Fruit fly (Drosophila melanogaster) whole organism, embryonic: ENCODE measurements around the gene Pvf3.

ENCODE experiments used
- Awh ChIP-seq: fragments of 200-800 bp; sonication (Bioruptor generic); IDR thresholded peaks from 2 replicates; pipeline ENCODE4, ENCODE4 v1.3.6; 2022; ENCODE audit warnings: missing biosample characterization, missing genetic modification characterization
- C15 ChIP-seq: fragments of 200-800 bp; sonication (Bioruptor generic); IDR thresholded peaks from 3 replicates; pipeline ENCODE4 v1.3.6; 2022; ENCODE audit warnings: missing biosample characterization, missing genetic modification characterization
- CG10147 ChIP-seq: fragments of 200-800 bp; sonication (Bioruptor generic); optimal IDR thresholded peaks from 2 replicates; lab custom pipeline; 2019; ENCODE audit warnings: missing biosample characterization, mild to moderate bottlenecking, missing genetic modification characterization, moderate library complexity
- CG10267 ChIP-seq: fragments of 200-800 bp; sonication (Bioruptor generic); optimal IDR thresholded peaks from 2 replicates; lab custom pipeline; 2018; ENCODE audit warnings: missing biosample characterization, mild to moderate bottlenecking, missing genetic modification characterization, moderate library complexity
- CG10274 ChIP-seq: fragments of 200-800 bp; sonication (Bioruptor generic); optimal IDR thresholded peaks from 3 replicates; lab custom pipeline; 2017; ENCODE audit warnings: missing biosample characterization, mild to moderate bottlenecking, missing genetic modification characterization
- CG10462 ChIP-seq: fragments of 200-800 bp; sonication (Bioruptor generic); optimal IDR thresholded peaks from 2 replicates; lab custom pipeline; 2016; ENCODE audit warnings: missing biosample characterization, missing genetic modification characterization
- CG11398 ChIP-seq: fragments of 200-800 bp; sonication (Bioruptor generic); optimal IDR thresholded peaks from 2 replicates; lab custom pipeline; 2016; ENCODE audit warnings: missing biosample characterization, missing genetic modification characterization
- CG12236 ChIP-seq: fragments of 200-800 bp; sonication (Bioruptor generic); optimal IDR thresholded peaks from 2 replicates; lab custom pipeline; 2016; ENCODE audit warnings: missing biosample characterization, missing genetic modification characterization
- CG1233 ChIP-seq: fragments of 200-800 bp; sonication (Bioruptor generic); optimal IDR thresholded peaks from 4 replicates; lab custom pipeline; 2018; ENCODE audit warnings: missing biosample characterization, mild to moderate bottlenecking, missing genetic modification characterization
- CG12769 ChIP-seq: fragments of 200-800 bp; sonication (Bioruptor generic); optimal IDR thresholded peaks from 2 replicates; lab custom pipeline; 2019; ENCODE audit warnings: missing biosample characterization, mild to moderate bottlenecking, missing genetic modification characterization, moderate library complexity
- CG14441 ChIP-seq: fragments of 200-800 bp; sonication (Bioruptor generic); IDR thresholded peaks from 2 replicates; pipeline ENCODE4 v1.3.6; 2022; ENCODE audit warnings: missing biosample characterization, missing genetic modification characterization
- CG15269 ChIP-seq: fragments of 200-800 bp; sonication (Bioruptor generic); optimal IDR thresholded peaks from 2 replicates; lab custom pipeline; 2018; ENCODE audit warnings: missing biosample characterization, mild to moderate bottlenecking, missing genetic modification characterization, moderate library complexity
- CG1529 ChIP-seq: fragments of 200-800 bp; sonication (Bioruptor generic); optimal IDR thresholded peaks from 3 replicates; lab custom pipeline; 2018; ENCODE audit warnings: missing biosample characterization, missing genetic modification characterization
- CG15696 ChIP-seq: fragments of 200-800 bp; sonication (Bioruptor generic); optimal IDR thresholded peaks from 2 replicates; lab custom pipeline; 2019; ENCODE audit warnings: missing biosample characterization, mild to moderate bottlenecking, missing genetic modification characterization, moderate library complexity
- CG16863 ChIP-seq: fragments of 200-800 bp; sonication (Bioruptor generic); optimal IDR thresholded peaks from 3 replicates; lab custom pipeline; 2016; ENCODE audit warnings: missing biosample characterization, missing genetic modification characterization
- CG17186 ChIP-seq: fragments of 200-800 bp; sonication (Bioruptor generic); optimal IDR thresholded peaks from 3 replicates; lab custom pipeline; 2017; ENCODE audit warnings: missing biosample characterization, missing genetic modification reagents, missing genetic modification characterization
- CG31388 ChIP-seq: fragments of 200-800 bp; sonication (Bioruptor generic); optimal IDR thresholded peaks from 2 replicates; lab custom pipeline; 2016; ENCODE audit warnings: missing biosample characterization, missing genetic modification characterization
- CG34422 ChIP-seq: fragments of 200-800 bp; sonication (Bioruptor generic); IDR thresholded peaks from 3 replicates; pipeline ENCODE4 v1.3.6; 2022; ENCODE audit warnings: missing biosample characterization, missing genetic modification characterization
- CG4282 ChIP-seq: fragments of 200-800 bp; sonication (Bioruptor generic); optimal IDR thresholded peaks from 2 replicates; lab custom pipeline; 2016; ENCODE audit warnings: missing biosample characterization, missing genetic modification characterization
- CG6791 ChIP-seq: fragments of 200-800 bp; sonication (Bioruptor generic); IDR thresholded peaks from 3 replicates; pipeline ENCODE4 v1.3.6; 2022; ENCODE audit warnings: missing biosample characterization, missing genetic modification characterization; ENCODE audit not compliant: partially characterized antibody
- CG8924 ChIP-seq: fragments of 200-800 bp; optimal IDR thresholded peaks from 3 replicates; lab custom pipeline; 2019; ENCODE audit warnings: missing biosample characterization, mild to moderate bottlenecking, missing genetic modification characterization, moderate library complexity
- CTCF ChIP-seq: fragments of 200-800 bp; sonication (Bioruptor generic); optimal IDR thresholded peaks from 2 replicates; lab custom pipeline; 2017; ENCODE audit warnings: missing biosample characterization, mild to moderate bottlenecking, missing genetic modification characterization, moderate library complexity
- Dek ChIP-seq: fragments of 200-800 bp; sonication (Bioruptor generic); optimal IDR thresholded peaks from 3 replicates; lab custom pipeline; 2019; ENCODE audit warnings: missing biosample characterization, mild to moderate bottlenecking, missing genetic modification characterization, moderate library complexity
- Dip2 ChIP-seq: fragments of 200-800 bp; sonication (Bioruptor generic); IDR thresholded peaks from 2 replicates; pipeline ENCODE4 v1.3.6; 2022; ENCODE audit warnings: missing biosample characterization, missing genetic modification characterization
- Drgx ChIP-seq: fragments of 200-800 bp; sonication (Bioruptor generic); IDR thresholded peaks from 2 replicates; pipeline ENCODE4 v1.3.6; 2022; ENCODE audit warnings: missing biosample characterization, missing genetic modification characterization
- Gug ChIP-seq: fragments of 200-800 bp; sonication (Bioruptor generic); IDR thresholded peaks from 4 replicates; pipeline ENCODE4 v1.3.6; 2022; ENCODE audit warnings: missing biosample characterization, missing genetic modification characterization
- Hr3 ChIP-seq: fragments of 200-800 bp; sonication (Bioruptor generic); optimal IDR thresholded peaks from 3 replicates; lab custom pipeline; 2016; ENCODE audit warnings: missing biosample characterization, missing genetic modification characterization
- Hr39 ChIP-seq: fragments of >200 bp; optimal IDR thresholded peaks from 2 replicates; lab custom pipeline; 2017
- MBD-R2 ChIP-seq: fragments of 200-800 bp; sonication (Bioruptor generic); IDR thresholded peaks from 2 replicates; pipeline ENCODE4 v1.3.6; 2022; ENCODE audit warnings: missing biosample characterization, missing genetic modification characterization
- Myb ChIP-seq: fragments of 200-800 bp; sonication (Bioruptor generic); optimal IDR thresholded peaks from 2 replicates; lab custom pipeline; 2016; ENCODE audit warnings: missing biosample characterization, missing genetic modification characterization
- Oaz ChIP-seq: fragments of 200-800 bp; sonication (Bioruptor generic); IDR thresholded peaks from 2 replicates; pipeline ENCODE4 v1.3.6; 2022; ENCODE audit warnings: missing biosample characterization, missing genetic modification characterization
- Opbp ChIP-seq: fragments of 200-800 bp; sonication (Bioruptor generic); IDR thresholded peaks from 3 replicates; pipeline ENCODE4 v1.3.6; 2022; ENCODE audit warnings: missing biosample characterization, missing genetic modification characterization; ENCODE audit not compliant: partially characterized antibody
- Stat92E ChIP-seq, 3 experiments: fragments of >200 bp in 2 of 3; fragments of 200-800 bp in 1 of 3; sonication (Bioruptor generic) in 1 of 3; optimal IDR thresholded peaks; 2 replicates each; lab custom pipeline; 2017 to 2019; ENCODE audit warnings: missing biosample characterization in 3 of 3, missing genetic modification characterization in 3 of 3, mild to moderate bottlenecking in 1 of 3, moderate library complexity in 1 of 3
- Usf ChIP-seq: fragments of 200-800 bp; sonication (Bioruptor generic); optimal IDR thresholded peaks from 2 replicates; lab custom pipeline; 2017; ENCODE audit warnings: missing genotype, missing biosample characterization, missing genetic modification characterization
- YL-1 ChIP-seq: fragments of 200-800 bp; sonication (Bioruptor generic); optimal IDR thresholded peaks from 3 replicates; lab custom pipeline; 2017; ENCODE audit warnings: missing biosample characterization, mild to moderate bottlenecking, missing genetic modification characterization
- ac ChIP-seq: fragments of 200-800 bp; sonication (Bioruptor generic); optimal IDR thresholded peaks from 3 replicates; lab custom pipeline; 2017; ENCODE audit warnings: missing biosample characterization, mild to moderate bottlenecking, missing genetic modification characterization
- crp ChIP-seq, 2 experiments: fragments of 200-800 bp; sonication (Bioruptor generic); optimal IDR thresholded peaks; 2 replicates in 1 of 2; 3 replicates in 1 of 2; lab custom pipeline; 2017; ENCODE audit warnings: missing biosample characterization in 2 of 2, missing genetic modification characterization in 2 of 2, mild to moderate bottlenecking in 1 of 2, moderate library complexity in 1 of 2
- dmrt99B ChIP-seq: fragments of 200-800 bp; sonication (Bioruptor generic); optimal IDR thresholded peaks from 2 replicates; lab custom pipeline; 2018; ENCODE audit warnings: missing biosample characterization, mild to moderate bottlenecking, missing genetic modification characterization, moderate library complexity
- exex ChIP-seq: fragments of 200-800 bp; sonication (Bioruptor generic); optimal IDR thresholded peaks from 4 replicates; lab custom pipeline; 2018; ENCODE audit warnings: missing biosample characterization, mild to moderate bottlenecking, missing genetic modification characterization, moderate library complexity
- ftz-f1 ChIP-seq: fragments of 200-800 bp; sonication (Bioruptor generic); optimal IDR thresholded peaks from 2 replicates; lab custom pipeline; 2016; ENCODE audit warnings: missing biosample characterization, missing genetic modification characterization
- gcm2 ChIP-seq: fragments of 200-800 bp; sonication (Bioruptor generic); optimal IDR thresholded peaks from 2 replicates; lab custom pipeline; 2016; ENCODE audit warnings: missing biosample characterization, missing genetic modification characterization
- gro ChIP-seq: fragments of 200-800 bp; sonication (Bioruptor generic); optimal IDR thresholded peaks from 2 replicates; lab custom pipeline; 2016; ENCODE audit warnings: missing biosample characterization, missing genetic modification characterization
- hkb ChIP-seq, 2 experiments: fragments of 200-800 bp in 1 of 2; fragments of >200 bp in 1 of 2; sonication (Bioruptor generic) in 1 of 2; IDR thresholded peaks in 1 of 2; optimal IDR thresholded peaks in 1 of 2; 2 replicates each; pipeline versions ENCODE4 v1.3.6 to Lab custom; 2017 to 2022; ENCODE audit warnings: missing biosample characterization in 1 of 2, missing genetic modification characterization in 1 of 2
- lmd ChIP-seq: fragments of 200-800 bp; sonication (Bioruptor generic); IDR thresholded peaks from 2 replicates; pipeline ENCODE4 v1.3.6; 2022; ENCODE audit warnings: missing biosample characterization, missing genetic modification characterization
- onecut ChIP-seq: fragments of 200-800 bp; sonication (Bioruptor generic); IDR thresholded peaks from 2 replicates; pipeline ENCODE4 v1.3.6; 2022; ENCODE audit warnings: missing biosample characterization, missing genetic modification characterization
- pan ChIP-seq, 4 experiments: fragments of >200 bp in 3 of 4; fragments of 200-800 bp in 1 of 4; sonication (Bioruptor generic) in 1 of 4; optimal IDR thresholded peaks in 3 of 4; IDR thresholded peaks in 1 of 4; 2 replicates each; pipeline versions ENCODE4 v1.3.6 to Lab custom; 2017 to 2022; ENCODE audit warnings: missing biosample characterization in 2 of 4, missing genetic modification characterization in 2 of 4, mixed read lengths in 1 of 4
- pnt ChIP-seq: fragments of 200-800 bp; sonication (Bioruptor generic); optimal IDR thresholded peaks from 3 replicates; lab custom pipeline; 2016; ENCODE audit warnings: missing biosample characterization, missing genetic modification characterization
- ro ChIP-seq: fragments of 200-800 bp; sonication (Bioruptor generic); IDR thresholded peaks from 2 replicates; pipeline ENCODE4 v1.3.6; 2022; ENCODE audit warnings: missing biosample characterization, missing genetic modification characterization
- sd ChIP-seq: fragments of 200-800 bp; sonication (Bioruptor generic); optimal IDR thresholded peaks from 3 replicates; lab custom pipeline; 2018; ENCODE audit warnings: missing biosample characterization, mild to moderate bottlenecking, missing genetic modification characterization, moderate library complexity
- trem ChIP-seq: fragments of 200-800 bp; optimal IDR thresholded peaks from 3 replicates; lab custom pipeline; 2019; ENCODE audit warnings: missing biosample characterization, mild to moderate bottlenecking, missing genetic modification characterization, moderate library complexity
- vvl ChIP-seq: fragments of 200-800 bp; sonication (Bioruptor generic); IDR thresholded peaks from 2 replicates; pipeline ENCODE4 v1.3.6; 2022; ENCODE audit warnings: missing biosample characterization, missing genetic modification characterization
- wek ChIP-seq: fragments of 200-800 bp; sonication (Bioruptor generic); optimal IDR thresholded peaks from 3 replicates; lab custom pipeline; 2018; ENCODE audit warnings: missing biosample characterization, mild to moderate bottlenecking, missing genetic modification characterization, moderate library complexity

Pvf3 gene

dm6 chr2L:7204172-7204482, 46.6 kb upstream of the Pvf3 start, which contains the start of gene CG4502 (continued):
- no peak for TF ChIP-seq CG15696
- TF ChIP-seq Awh = no peak
- no peak for TF ChIP-seq ac
- TF ChIP-seq CG11398 = no peak
- TF ChIP-seq CG10267 = peak; percentile 64
- TF ChIP-seq lmd (GFP tag; lab: Robert Waterston, UW) = no peak
- TF ChIP-seq pan (optimal IDR thresholded peaks at IDR 0.05; lab: Kevin White, UChicago) = no peak
- no peak for TF ChIP-seq pan (GFP tag; optimal IDR thresholded peaks at IDR 0.05 in 1 of 2, IDR thresholded peaks at IDR 0.05 in 1 of 2)
- no peak for TF ChIP-seq CG16863 (GFP tag; lab: Kevin White, UChicago)
- no peak for TF ChIP-seq CG10274 (GFP tag; lab: Kevin White, UChicago)
- TF ChIP-seq trem = peak; percentile 75
- no peak for TF ChIP-seq wek
- TF ChIP-seq YL-1 = no peak
- no peak for TF ChIP-seq gcm2
- peak; percentile 45 for TF ChIP-seq gro (GFP tag; lab: Kevin White, UChicago)
- TF ChIP-seq CG17186 (GFP tag; lab: Kevin White, UChicago) = no peak
- no peak for TF ChIP-seq Gug (GFP tag; lab: Robert Waterston, UW)
- TF ChIP-seq hkb (optimal IDR thresholded peaks at IDR 0.05; lab: Kevin White, UChicago) = no peak
- TF ChIP-seq hkb (GFP tag; IDR thresholded peaks at IDR 0.05; lab: Robert Waterston, UW) = no peak
- peak; percentile 78 for TF ChIP-seq Myb (GFP tag; lab: Kevin White, UChicago)
- TF ChIP-seq CG4282 = no peak
- no peak for TF ChIP-seq Hr39 (lab: Kevin White, UChicago)
- no peak for TF ChIP-seq Usf (GFP tag; lab: Kevin White, UChicago)
- peak; percentile 5 for TF ChIP-seq CG12236 (GFP tag; lab: Kevin White, UChicago)
- TF ChIP-seq CG10462 (GFP tag; lab: Kevin White, UChicago) = no peak
- TF ChIP-seq CG1233 (GFP tag; lab: Kevin White, UChicago) = no peak
- TF ChIP-seq sd (tag; lab: Kevin White, UChicago) = peak; percentile 43
- TF ChIP-seq crp (GFP tag; optimal IDR thresholded peaks at IDR 0.05; lab: Kevin White, UChicago) = no peak
- no peak for TF ChIP-seq CG34422 (GFP tag; lab: Robert Waterston, UW)
- no peak for TF ChIP-seq ro (GFP tag; lab: Robert Waterston, UW)
- TF ChIP-seq ftz-f1 = no peak
- TF ChIP-seq Drgx (GFP tag; lab: Robert Waterston, UW) = no peak
- TF ChIP-seq exex (tag; lab: Kevin White, UChicago) = no peak
- TF ChIP-seq vvl (GFP tag; lab: Robert Waterston, UW) = peak; percentile 52
- no peak for TF ChIP-seq CG1529 (GFP tag; lab: Kevin White, UChicago)
- TF ChIP-seq Opbp (GFP tag; lab: Robert Waterston, UW) = peak; percentile 99
- peak; percentile 73 for TF ChIP-seq MBD-R2 (GFP tag; lab: Robert Waterston, UW)
- TF ChIP-seq Oaz (GFP tag; lab: Robert Waterston, UW) = no peak
- TF ChIP-seq Stat92E (GFP tag; optimal IDR thresholded peaks at IDR 0.05; lab: Kevin White, UChicago) = peak in 1 of 3 experiments; percentile 78
- no peak for TF ChIP-seq C15 (GFP tag; lab: Robert Waterston, UW)
- peak; percentile 31 for TF ChIP-seq CG8924 (tag; lab: Kevin White, UChicago)
- TF ChIP-seq CG15269 (tag; lab: Kevin White, UChicago) = no peak
- peak; percentile 21 for TF ChIP-seq Dek (tag; lab: Kevin White, UChicago)
- TF ChIP-seq pnt (GFP tag; lab: Kevin White, UChicago) = no peak
- TF ChIP-seq CTCF (GFP tag; lab: Kevin White, UChicago) = peak; percentile 61
- no peak for TF ChIP-seq CG14441
- no peak for TF ChIP-seq dmrt99B (tag; lab: Kevin White, UChicago)
- no peak for TF ChIP-seq Hr3 (GFP tag; lab: Kevin White, UChicago)
- TF ChIP-seq CG31388 (GFP tag; lab: Kevin White, UChicago) = no peak
- TF ChIP-seq CG10147 = peak; percentile 30
- 0 out of 2 replicates have a peak, but pooled peaks have one; percentile 8 for TF ChIP-seq onecut (GFP tag; lab: Robert Waterston, UW)
- no peak for TF ChIP-seq Dip2 (GFP tag; lab: Robert Waterston, UW)
- TF ChIP-seq CG6791 = peak; percentile 100
- peak; percentile 52 for TF ChIP-seq CG12769 (tag; lab: Kevin White, UChicago)
